Worm (Caenorhabditis elegans): ENCODE measurements around the gene F56D5.9.

The F56D5.9 gene

ce11 chrIV:9444417-9445026, 22.2 kb upstream of the F56D5.9 start (continued):
- TF ChIP-seq cebp-1 (GFP tag; IDR thresholded peaks at IDR 0.05) (no peak), cebp-1 (tag; optimal IDR thresholded peaks at IDR 0.05) (peak; percentile 85), Y53F4B.3 (GFP tag; IDR thresholded peaks at IDR 0.05) (peak; percentile 74; the same call in 1 of the 2 replicates), nhr-80 (tag; optimal IDR thresholded peaks at IDR 0.05) (peak; percentile 85), F23B12.7 (tag; optimal IDR thresholded peaks at IDR 0.05; ENCODE audit: insufficient read depth) (peak; percentile 95), lin-54 (GFP tag; optimal IDR thresholded peaks at IDR 0.05) (peak; percentile 83), mel-28 (tag; optimal IDR thresholded peaks at IDR 0.05; ENCODE audit: borderline replicate concordance) (peak; percentile 78), C17E4.6 (GFP tag; IDR thresholded peaks at IDR 0.05) (peak; percentile 65), pbrm-1 (GFP tag; IDR thresholded peaks at IDR 0.05) (peak; percentile 95), Y95B8A.8 (GFP tag; IDR thresholded peaks at IDR 0.05) (peak; percentile 75; the same call in 1 of the 2 replicates), pha-4 (tag; optimal IDR thresholded peaks at IDR 0.05) (no peak), nhr-90 (tag; optimal IDR thresholded peaks at IDR 0.05) (peak; percentile 42), cebp-2 (GFP tag; IDR thresholded peaks at IDR 0.05) (0 out of 2 replicates have a peak, but pooled peaks have one; percentile 22), sdz-38 (tag; optimal IDR thresholded peaks at IDR 0.05) (no peak), chd-7 (tag; optimal IDR thresholded peaks at IDR 0.05) (peak; percentile 62), attf-6 (GFP tag; IDR thresholded peaks at IDR 0.05) (peak; percentile 91), ztf-6 (GFP tag; IDR thresholded peaks at IDR 0.05) (0 out of 2 replicates have a peak, but pooled peaks have one; percentile 20), him-1 (tag; optimal IDR thresholded peaks at IDR 0.05) (peak; percentile 81), lin-40 (tag; optimal IDR thresholded peaks at IDR 0.05) (peak; percentile 93), ZK185.1 (tag; optimal IDR thresholded peaks at IDR 0.05; ENCODE audit: poor library complexity, severe bottlenecking) (peak; percentile 81), somi-1 (GFP tag; optimal IDR thresholded peaks at IDR 0.05) (peak; percentile 61), egrh-3 (GFP tag; IDR thresholded peaks at IDR 0.05) (peak; percentile 78), nhr-27 (tag; optimal IDR thresholded peaks at IDR 0.05) (no peak), snpc-4 (GFP tag; optimal IDR thresholded peaks at IDR 0.05) (peak; percentile 98), snpc-4 (tag; optimal IDR thresholded peaks at IDR 0.05) (peak; percentile 99), hlh-26 (GFP tag; conservative IDR thresholded peaks at IDR 0.05) (no peak), ztf-3 (GFP tag; optimal IDR thresholded peaks at IDR 0.05) (peak; percentile 80), let-526 (GFP tag; IDR thresholded peaks at IDR 0.05) (peak; percentile 77), tbx-9 (tag; optimal IDR thresholded peaks at IDR 0.05; ENCODE audit: borderline replicate concordance) (no peak), ccch-3 (GFP tag; optimal IDR thresholded peaks at IDR 0.05) (no peak), ekl-4 (GFP tag; IDR thresholded peaks at IDR 0.05) (peak; percentile 91), ceh-58 (GFP tag; IDR thresholded peaks at IDR 0.05) (0 out of 2 replicates have a peak, but pooled peaks have one; percentile 14), zim-3 (tag; optimal IDR thresholded peaks at IDR 0.05) (no peak), akir-1 (GFP tag; optimal IDR thresholded peaks at IDR 0.05) (no peak), aptf-2 (GFP tag; conservative IDR thresholded peaks at IDR 0.05) (peak; percentile 33; the same call in 1 of the 2 replicates), B0261.1 (tag; optimal IDR thresholded peaks at IDR 0.05) (peak; percentile 39), die-1 (tag; optimal IDR thresholded peaks at IDR 0.05) (peak; percentile 73)

- no peak for TF ChIP-seq let-526 (GFP tag; IDR thresholded peaks at IDR 0.05)
- no peak for TF ChIP-seq rcor-1 (GFP tag; IDR thresholded peaks at IDR 0.05)
- no peak for TF ChIP-seq ceh-40 (GFP tag; IDR thresholded peaks at IDR 0.05)
- no peak for TF ChIP-seq B0035.1 (tag; optimal IDR thresholded peaks at IDR 0.05)
- no peak for TF ChIP-seq athp-1 (tag; optimal IDR thresholded peaks at IDR 0.05)
- no peak for TF ChIP-seq hlh-26 (GFP tag; conservative IDR thresholded peaks at IDR 0.05)
- no peak for TF ChIP-seq aptf-3 (GFP tag; IDR thresholded peaks at IDR 0.05)
- TF ChIP-seq nhr-80 (tag; optimal IDR thresholded peaks at IDR 0.05): no peak
- no peak for TF ChIP-seq F39B2.1 (GFP tag; IDR thresholded peaks at IDR 0.05)
- TF ChIP-seq mel-28 (tag; optimal IDR thresholded peaks at IDR 0.05; ENCODE audit: borderline replicate concordance): no peak
- TF ChIP-seq dox-1 (GFP tag; IDR thresholded peaks at IDR 0.05): no peak
- TF ChIP-seq ztf-6 (GFP tag; IDR thresholded peaks at IDR 0.05): no peak
- TF ChIP-seq repo-1 (tag; optimal IDR thresholded peaks at IDR 0.05): no peak
- no peak for TF ChIP-seq ceh-91 (GFP tag; IDR thresholded peaks at IDR 0.05)
- TF ChIP-seq lsl-1 (GFP tag; optimal IDR thresholded peaks at IDR 0.05): no peak
- TF ChIP-seq aptf-2 (GFP tag; conservative IDR thresholded peaks at IDR 0.05): no peak
- TF ChIP-seq hrde-1 (tag; optimal IDR thresholded peaks at IDR 0.05; ENCODE audit: borderline replicate concordance): no peak
Observed at ce11 chrIV:9443940-9444339, 21.6 kb upstream of the F56D5.9 start, which contains the start of gene F38E11.9. Gene F38E11.9, minus strand, starts transcription at chrIV:9444040.
